Fruit fly (Drosophila melanogaster): ENCODE results near the gene Syn.

Syn gene

dm6 chr3R:10268865-10269442 is 78.5 kb downstream of the Syn start (continued):
- TF ChIP-seq CG7786 (GFP tag; optimal IDR thresholded peaks at IDR 0.05) (peak; percentile 64), bsh (GFP tag; optimal IDR thresholded peaks at IDR 0.05) (peak in 1 of 2 experiments; percentile 71), pnt (GFP tag; optimal IDR thresholded peaks at IDR 0.05) (peak; percentile 45), CG10209 (GFP tag; optimal IDR thresholded peaks at IDR 0.05) (peak; percentile 56), CG33557 (GFP tag; optimal IDR thresholded peaks at IDR 0.05) (no peak), E2f2 (GFP tag; IDR thresholded peaks at IDR 0.05) (peak; percentile 29), yki (optimal IDR thresholded peaks at IDR 0.05) (no peak), D19A (tag; optimal IDR thresholded peaks at IDR 0.05) (peak; percentile 21), CG12769 (tag; optimal IDR thresholded peaks at IDR 0.05) (peak; percentile 63)

- TF ChIP-seq jing (GFP tag; optimal IDR thresholded peaks at IDR 0.05) (no peak), twi (tag; optimal IDR thresholded peaks at IDR 0.05) (no peak), Pdp1 (GFP tag; optimal IDR thresholded peaks at IDR 0.05) (peak in 1 of 2 experiments; percentile 94), Atf-2 (GFP tag; optimal IDR thresholded peaks at IDR 0.05) (no peak)
Measured at dm6 chr3R:10269921-10270431, 79.5 kb downstream of the Syn start.

Data from whole organism, embryonic.